Fruit fly (Drosophila melanogaster) whole organism, pupa: ENCODE data around the gene CG31997.
A peak's percentile ranks its signal among the peaks of the same experiment; 100 is the strongest.

ENCODE experiments used
- CG10348 ChIP-seq: fragments of 200-800 bp; sonication (Bioruptor generic); IDR thresholded peaks from 2 replicates; pipeline ENCODE4 v1.3.6; 2022; ENCODE audit warnings: missing biosample characterization, missing genetic modification characterization
- CG12605 ChIP-seq: fragments of 200-800 bp; sonication (Bioruptor generic); IDR thresholded peaks from 2 replicates; pipeline ENCODE4 v1.3.6; 2022; ENCODE audit warnings: missing biosample characterization, missing genetic modification characterization
- CG13204 ChIP-seq: fragments of 200-800 bp; sonication (Bioruptor generic); optimal IDR thresholded peaks from 2 replicates; lab custom pipeline; 2018; ENCODE audit warnings: missing biosample characterization, mild to moderate bottlenecking, missing genetic modification characterization, moderate library complexity
- CG14655 ChIP-seq: fragments of 200-800 bp; sonication (Bioruptor generic); optimal IDR thresholded peaks from 3 replicates; lab custom pipeline; 2017; ENCODE audit warnings: mild to moderate bottlenecking, missing biosample characterization, missing genetic modification reagents, missing genetic modification characterization
- CG15710 ChIP-seq: fragments of 200-800 bp; sonication (Bioruptor generic); optimal IDR thresholded peaks from 2 replicates; lab custom pipeline; 2018; ENCODE audit warnings: missing biosample characterization, mild to moderate bottlenecking, missing genetic modification characterization, moderate library complexity
- CG17806 ChIP-seq: fragments of 200-800 bp; sonication (Bioruptor generic); optimal IDR thresholded peaks from 2 replicates; lab custom pipeline; 2018; ENCODE audit warnings: missing biosample characterization, mild to moderate bottlenecking, missing genetic modification characterization, moderate library complexity
- CG32121 ChIP-seq: fragments of 200-800 bp; sonication (Bioruptor generic); IDR thresholded peaks from 2 replicates; pipeline ENCODE4 v1.3.6; 2022; ENCODE audit warnings: missing biosample characterization, missing genetic modification characterization
- CG34367 ChIP-seq: fragments of 200-800 bp; sonication (Bioruptor generic); optimal IDR thresholded peaks from 2 replicates; lab custom pipeline; 2018; ENCODE audit warnings: missing biosample characterization, mild to moderate bottlenecking, missing genetic modification characterization
- CG4496 ChIP-seq: fragments of 200-800 bp; sonication (Bioruptor generic); IDR thresholded peaks from 3 replicates; pipeline ENCODE4 v1.3.6; 2022; ENCODE audit warnings: missing biosample characterization, missing genetic modification characterization
- CG8159 ChIP-seq: fragments of 200-800 bp; sonication (Bioruptor generic); optimal IDR thresholded peaks from 3 replicates; lab custom pipeline; 2018; ENCODE audit warnings: missing biosample characterization, mild to moderate bottlenecking, missing genetic modification characterization, moderate library complexity
- CG8301 ChIP-seq: fragments of 200-800 bp; sonication (Bioruptor generic); optimal IDR thresholded peaks from 2 replicates; lab custom pipeline; 2018; ENCODE audit warnings: missing biosample characterization, mild to moderate bottlenecking, missing genetic modification characterization
- CG9948 ChIP-seq: fragments of 200-800 bp; sonication (Bioruptor generic); optimal IDR thresholded peaks from 2 replicates; lab custom pipeline; 2018; ENCODE audit warnings: missing biosample characterization, mild to moderate bottlenecking, missing genetic modification characterization, moderate library complexity
- D1 ChIP-seq: fragments of 200-800 bp; sonication (Bioruptor generic); optimal IDR thresholded peaks from 2 replicates; lab custom pipeline; 2018; ENCODE audit warnings: missing biosample characterization, mild to moderate bottlenecking, missing genetic modification characterization, moderate library complexity
- EcR ChIP-seq: fragments of 200-800 bp; sonication (Bioruptor generic); optimal IDR thresholded peaks from 3 replicates; lab custom pipeline; 2019; ENCODE audit warnings: missing biosample characterization, missing genetic modification characterization, mild to moderate bottlenecking, moderate library complexity, missing genetic modification reagents
- Ets98B ChIP-seq: fragments of 200-800 bp; sonication (Bioruptor generic); IDR thresholded peaks from 2 replicates; pipeline ENCODE4 v1.3.6; 2022; ENCODE audit warnings: missing biosample characterization, missing genetic modification characterization
- Pif1A ChIP-seq: fragments of 200-800 bp; sonication (Bioruptor generic); optimal IDR thresholded peaks from 3 replicates; lab custom pipeline; 2016; ENCODE audit warnings: missing biosample characterization, missing genetic modification characterization
- Pif1B ChIP-seq: fragments of 200-800 bp; sonication (Bioruptor generic); optimal IDR thresholded peaks from 3 replicates; lab custom pipeline; 2016; ENCODE audit warnings: missing biosample characterization, missing genetic modification characterization
- Snoo ChIP-seq: fragments of 200-800 bp; sonication (Bioruptor generic); optimal IDR thresholded peaks from 3 replicates; lab custom pipeline; 2017; ENCODE audit warnings: missing biosample characterization, mild to moderate bottlenecking, missing genetic modification characterization, inconsistent platforms
- fd96Ca ChIP-seq: fragments of 200-800 bp; sonication (Bioruptor generic); IDR thresholded peaks from 3 replicates; pipeline ENCODE4 v1.3.6; 2022; ENCODE audit warnings: missing biosample characterization, missing genetic modification characterization
- gl ChIP-seq: fragments of 200-800 bp; sonication (Bioruptor generic); optimal IDR thresholded peaks from 2 replicates; lab custom pipeline; 2018; ENCODE audit warnings: missing biosample characterization, mild to moderate bottlenecking, missing genetic modification characterization
- rn ChIP-seq: fragments of 200-800 bp; sonication (Bioruptor generic); IDR thresholded peaks from 2 replicates; pipeline ENCODE4 v1.3.6; 2022; ENCODE audit warnings: missing biosample characterization, missing genetic modification characterization

Gene CG31997

dm6 chr4:179062-179919, 23.4 kb upstream of the CG31997 start, which contains the start of gene Arl4:
TSS of gene Arl4 (minus strand) at chr4:179389.
- no peak for TF ChIP-seq gl (tag; lab: Kevin White, UChicago)
- peak; percentile 37 for TF ChIP-seq Snoo (tag; lab: Kevin White, UChicago)
- no peak for TF ChIP-seq fd96Ca (GFP tag; lab: Robert Waterston, UW)
- peak; percentile 37 for TF ChIP-seq D1 (tag; lab: Kevin White, UChicago)
- no peak for TF ChIP-seq CG17806 (tag; lab: Kevin White, UChicago)
- no peak for TF ChIP-seq Pif1A (GFP tag; lab: Kevin White, UChicago)
- TF ChIP-seq CG9948 (tag; lab: Kevin White, UChicago) = no peak
- TF ChIP-seq CG13204 (GFP tag; lab: Kevin White, UChicago) = no peak
- no peak for TF ChIP-seq rn (GFP tag; lab: Robert Waterston, UW)
- TF ChIP-seq Pif1B (GFP tag; lab: Kevin White, UChicago) = no peak
- TF ChIP-seq CG4496 (GFP tag; lab: Robert Waterston, UW) = no peak
- TF ChIP-seq CG15710 (tag; lab: Kevin White, UChicago) = peak; percentile 27
- TF ChIP-seq Ets98B (GFP tag; lab: Robert Waterston, UW) = no peak
- TF ChIP-seq, all 21 proteins: peak for 3

- TF ChIP-seq CG8301 (tag; lab: Kevin White, UChicago) (no peak), D1 (tag; lab: Kevin White, UChicago) (peak; percentile 15), CG8159 (no peak), gl (tag; lab: Kevin White, UChicago) (no peak), Snoo (tag; lab: Kevin White, UChicago) (no peak), fd96Ca (GFP tag; lab: Robert Waterston, UW) (no peak)
These were observed 19.4 kb upstream of the CG31997 start, which contains the start of gene CG33978 for dm6 chr4:175245-175644. TSS of gene CG33978 (minus strand) at chr4:175639.

dm6 chr4:174526-174925, 18.7 kb upstream of the CG31997 start:
- TF ChIP-seq D1 (tag; lab: Kevin White, UChicago) = no peak
- no peak for TF ChIP-seq CG9948 (tag; lab: Kevin White, UChicago)
- TF ChIP-seq CG12605 (GFP tag; lab: Robert Waterston, UW) = no peak
- no peak for TF ChIP-seq CG4496 (GFP tag; lab: Robert Waterston, UW)
- TF ChIP-seq CG8159 = no peak
- TF ChIP-seq gl (tag; lab: Kevin White, UChicago) = no peak
- TF ChIP-seq CG34367 = no peak
- no peak for TF ChIP-seq EcR (GFP tag; lab: Kevin White, UChicago)
- no peak for TF ChIP-seq CG8301 (tag; lab: Kevin White, UChicago)
- TF ChIP-seq rn (GFP tag; lab: Robert Waterston, UW) = no peak
- TF ChIP-seq CG10348 = no peak
- no peak for TF ChIP-seq fd96Ca (GFP tag; lab: Robert Waterston, UW)
- TF ChIP-seq CG14655 (GFP tag; lab: Kevin White, UChicago) = no peak
- no peak for TF ChIP-seq Ets98B (GFP tag; lab: Robert Waterston, UW)
- no peak for TF ChIP-seq Pif1B (GFP tag; lab: Kevin White, UChicago)
- TF ChIP-seq Snoo (tag; lab: Kevin White, UChicago) = no peak
- TF ChIP-seq CG15710 (tag; lab: Kevin White, UChicago) = no peak

- TF ChIP-seq Pif1A (GFP tag; lab: Kevin White, UChicago) (no peak), Ets98B (GFP tag; lab: Robert Waterston, UW) (no peak)
These were observed 11.7 kb upstream of the CG31997 start for dm6 chr4:167515-167914.

dm6 chr4:165159-165558, 9.3 kb upstream of the CG31997 start:
- TF ChIP-seq gl (tag; lab: Kevin White, UChicago) (no peak), fd96Ca (GFP tag; lab: Robert Waterston, UW) (no peak), CG10348 (no peak), Ets98B (GFP tag; lab: Robert Waterston, UW) (no peak), D1 (tag; lab: Kevin White, UChicago) (no peak), CG32121 (GFP tag; lab: Robert Waterston, UW) (no peak), CG34367 (no peak), CG9948 (tag; lab: Kevin White, UChicago) (no peak), CG17806 (tag; lab: Kevin White, UChicago) (no peak), CG12605 (GFP tag; lab: Robert Waterston, UW) (no peak), CG8159 (no peak), CG4496 (GFP tag; lab: Robert Waterston, UW) (no peak), CG8301 (tag; lab: Kevin White, UChicago) (no peak), Pif1A (GFP tag; lab: Kevin White, UChicago) (no peak), Pif1B (GFP tag; lab: Kevin White, UChicago) (no peak)

dm6 chr4:150453-150852, 5.4 kb downstream of the CG31997 start, which contains the start of gene CG32006:
TSS of gene CG32006 (plus strand) at chr4:150764.
- TF ChIP-seq CG15710 (tag; lab: Kevin White, UChicago) = no peak
